Fruit fly (Drosophila melanogaster): ENCODE results near the gene SsRbeta.

DNA sequence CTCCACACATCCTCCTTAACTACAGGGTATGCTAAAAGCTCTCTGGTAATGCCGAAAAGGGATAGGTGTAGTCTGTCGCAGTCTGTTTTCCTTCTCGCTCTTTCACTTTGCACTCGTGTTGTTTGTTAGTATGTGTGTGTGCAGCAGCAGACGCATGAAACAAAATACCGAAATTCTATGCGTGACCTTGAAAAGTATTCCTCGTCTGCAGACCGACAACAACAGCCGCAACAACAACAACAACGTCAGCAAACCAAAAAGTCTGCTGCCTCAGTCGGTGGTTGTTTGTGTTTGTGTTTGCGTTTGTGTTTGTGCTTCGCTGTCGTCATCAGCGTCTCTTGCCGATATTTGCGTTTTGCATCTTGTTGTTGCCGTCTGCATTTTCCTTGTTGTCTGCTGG lies 49.0 kb downstream of the SsRbeta start:
- TF ChIP-seq pan (optimal IDR thresholded peaks at IDR 0.05): no peak
- no peak for TF ChIP-seq EcR (GFP tag; optimal IDR thresholded peaks at IDR 0.05)
- no peak for TF ChIP-seq Dll (optimal IDR thresholded peaks at IDR 0.05)

Measured in whole organism.